Fruit fly (Drosophila melanogaster): Measurements from ENCODE around the gene Tyler.

The Tyler gene

DNA sequence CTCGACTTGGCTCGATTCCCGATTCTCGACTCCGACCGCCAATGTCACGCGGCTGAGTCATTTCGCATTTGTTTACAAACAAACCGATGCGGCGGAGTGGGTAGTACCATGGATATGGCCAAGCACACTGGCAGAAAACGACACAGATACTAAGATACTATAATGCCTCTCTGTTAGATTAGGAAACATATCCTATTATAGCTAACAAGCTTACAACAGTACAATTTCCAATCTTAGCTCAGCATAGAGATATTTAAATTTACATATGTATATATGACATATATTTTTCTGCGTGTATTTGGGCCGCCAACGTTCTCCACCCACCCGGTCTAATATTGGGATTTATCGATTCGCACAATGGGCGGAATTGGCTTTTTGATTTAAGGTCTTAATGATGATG lies 7.4 kb upstream of the Tyler start (continued):
- TF ChIP-seq Lpt (GFP tag; optimal IDR thresholded peaks at IDR 0.05) (peak; percentile 60), Sox14 (GFP tag; optimal IDR thresholded peaks at IDR 0.05) (peak; percentile 69), Ets21C (GFP tag; optimal IDR thresholded peaks at IDR 0.05) (no peak), Hr38 (GFP tag; optimal IDR thresholded peaks at IDR 0.05) (no peak), Ets96B (tag; optimal IDR thresholded peaks at IDR 0.05) (peak; percentile 68), CG6854 (GFP tag; optimal IDR thresholded peaks at IDR 0.05) (no peak), achi (GFP tag; optimal IDR thresholded peaks at IDR 0.05) (peak; percentile 74), CG6808 (GFP tag; optimal IDR thresholded peaks at IDR 0.05) (peak; percentile 54), CG8119 (GFP tag; IDR thresholded peaks at IDR 0.05) (peak; percentile 85), CG6276 (GFP tag; optimal IDR thresholded peaks at IDR 0.05) (peak; percentile 61)

DNA sequence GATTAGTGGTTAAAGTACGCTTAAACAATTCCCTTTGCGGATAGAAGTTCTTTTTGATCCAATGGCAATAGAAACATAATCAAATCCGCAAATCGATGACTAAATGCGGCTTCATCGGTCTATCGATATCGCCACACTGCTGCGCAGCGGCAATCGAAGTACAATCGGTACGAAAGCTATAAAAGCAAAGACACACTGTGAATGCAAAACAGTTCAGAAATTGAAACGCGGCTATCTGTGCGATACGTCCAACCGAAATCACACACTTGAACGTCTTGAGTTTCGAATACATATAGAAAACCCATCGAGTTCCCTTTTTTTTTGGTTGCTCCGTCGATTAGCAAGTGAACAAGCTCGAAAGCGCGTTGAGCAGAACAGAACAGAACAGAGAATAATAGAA lies 6.3 kb upstream of the Tyler start, which contains the start of gene CG14207:
CG14207 (plus strand) TSS at position 203 of the 400 bp plus-strand sequence.
- TF ChIP-seq lz (GFP tag; optimal IDR thresholded peaks at IDR 0.05) (no peak), CG32006 (GFP tag; optimal IDR thresholded peaks at IDR 0.05) (no peak), CG1621 (tag; optimal IDR thresholded peaks at IDR 0.05) (no peak), Smox (GFP tag; optimal IDR thresholded peaks at IDR 0.05) (no peak), Ets21C (GFP tag; optimal IDR thresholded peaks at IDR 0.05) (no peak), CG8119 (GFP tag; IDR thresholded peaks at IDR 0.05) (no peak), CG7368 (GFP tag; optimal IDR thresholded peaks at IDR 0.05) (no peak), Eip78C (GFP tag) (peak; percentile 66), Sox102F (GFP tag; optimal IDR thresholded peaks at IDR 0.05) (peak; percentile 11), Lpt (GFP tag; optimal IDR thresholded peaks at IDR 0.05) (no peak), vri (GFP tag; optimal IDR thresholded peaks at IDR 0.05) (peak; percentile 50), Met (GFP tag; optimal IDR thresholded peaks at IDR 0.05) (peak; percentile 3), CG16779 (tag; optimal IDR thresholded peaks at IDR 0.05) (peak; percentile 29), CG6808 (GFP tag; optimal IDR thresholded peaks at IDR 0.05) (peak; percentile 31), Sox15 (GFP tag; optimal IDR thresholded peaks at IDR 0.05) (no peak), CG4318 (GFP tag; optimal IDR thresholded peaks at IDR 0.05) (no peak), CG8632 (GFP tag; optimal IDR thresholded peaks at IDR 0.05) (no peak), CG11762 (GFP tag; optimal IDR thresholded peaks at IDR 0.05; ENCODE audit: insufficient read depth) (no peak), CG6792 (GFP tag; optimal IDR thresholded peaks at IDR 0.05) (no peak), Blimp-1 (GFP tag; optimal IDR thresholded peaks at IDR 0.05) (no peak), OdsH (GFP tag; optimal IDR thresholded peaks at IDR 0.05) (no peak), esn (GFP tag; optimal IDR thresholded peaks at IDR 0.05) (peak; percentile 19), dsx (GFP tag; optimal IDR thresholded peaks at IDR 0.05; ENCODE audit: poor library complexity, severe bottlenecking) (no peak), Hr39 (GFP tag; optimal IDR thresholded peaks at IDR 0.05) (no peak), CG34406 (GFP tag; optimal IDR thresholded peaks at IDR 0.05) (no peak), CG15336 (GFP tag; IDR thresholded peaks at IDR 0.05) (no peak), Ets96B (tag; optimal IDR thresholded peaks at IDR 0.05) (no peak), ss (GFP tag; optimal IDR thresholded peaks at IDR 0.05) (peak; percentile 2 to 10), fkh (GFP tag; optimal IDR thresholded peaks at IDR 0.05) (no peak), CG3919 (GFP tag; optimal IDR thresholded peaks at IDR 0.05) (peak; percentile 2), Hr4 (GFP tag; optimal IDR thresholded peaks at IDR 0.05) (no peak), CG10669 (GFP tag; optimal IDR thresholded peaks at IDR 0.05) (no peak), CG6854 (GFP tag; optimal IDR thresholded peaks at IDR 0.05) (no peak), Eip75B (GFP tag; optimal IDR thresholded peaks at IDR 0.05) (no peak), fd85E (GFP tag; optimal IDR thresholded peaks at IDR 0.05) (no peak), CG31627 (GFP tag; optimal IDR thresholded peaks at IDR 0.05) (no peak), svp (GFP tag) (no peak), achi (GFP tag; optimal IDR thresholded peaks at IDR 0.05) (no peak), spab (GFP tag; optimal IDR thresholded peaks at IDR 0.05) (no peak), CG11902 (GFP tag; optimal IDR thresholded peaks at IDR 0.05) (no peak), CG10631 (GFP tag; optimal IDR thresholded peaks at IDR 0.05) (no peak), acj6 (GFP tag; optimal IDR thresholded peaks at IDR 0.05) (no peak), dac (GFP tag; optimal IDR thresholded peaks at IDR 0.05) (no peak), Sox14 (GFP tag; optimal IDR thresholded peaks at IDR 0.05) (peak; percentile 34), CG3032 (tag; optimal IDR thresholded peaks at IDR 0.05) (peak; percentile 0), net (GFP tag; optimal IDR thresholded peaks at IDR 0.05) (no peak), CG9139 (GFP tag; optimal IDR thresholded peaks at IDR 0.05) (no peak), eg (GFP tag; IDR thresholded peaks at IDR 0.05) (peak; percentile 28; the same call in 1 of the 3 replicates)
